Fruit fly (Drosophila melanogaster) whole organism, pupa: Measurements from ENCODE around the gene CG34448.

ENCODE experiments used
- CG10348 ChIP-seq: fragments of 200-800 bp; sonication (Bioruptor generic); IDR thresholded peaks from 2 replicates; pipeline ENCODE4 v1.3.6; 2022; ENCODE audit warnings: missing biosample characterization, missing genetic modification characterization
- CG12605 ChIP-seq: fragments of 200-800 bp; sonication (Bioruptor generic); IDR thresholded peaks from 2 replicates; pipeline ENCODE4 v1.3.6; 2022; ENCODE audit warnings: missing biosample characterization, missing genetic modification characterization
- CG13204 ChIP-seq: fragments of 200-800 bp; sonication (Bioruptor generic); optimal IDR thresholded peaks from 2 replicates; lab custom pipeline; 2018; ENCODE audit warnings: missing biosample characterization, mild to moderate bottlenecking, missing genetic modification characterization, moderate library complexity
- CG14655 ChIP-seq: fragments of 200-800 bp; sonication (Bioruptor generic); optimal IDR thresholded peaks from 3 replicates; lab custom pipeline; 2017; ENCODE audit warnings: mild to moderate bottlenecking, missing biosample characterization, missing genetic modification reagents, missing genetic modification characterization
- CG15710 ChIP-seq: fragments of 200-800 bp; sonication (Bioruptor generic); optimal IDR thresholded peaks from 2 replicates; lab custom pipeline; 2018; ENCODE audit warnings: missing biosample characterization, mild to moderate bottlenecking, missing genetic modification characterization, moderate library complexity
- CG17806 ChIP-seq: fragments of 200-800 bp; sonication (Bioruptor generic); optimal IDR thresholded peaks from 2 replicates; lab custom pipeline; 2018; ENCODE audit warnings: missing biosample characterization, mild to moderate bottlenecking, missing genetic modification characterization, moderate library complexity
- CG32121 ChIP-seq: fragments of 200-800 bp; sonication (Bioruptor generic); IDR thresholded peaks from 2 replicates; pipeline ENCODE4 v1.3.6; 2022; ENCODE audit warnings: missing biosample characterization, missing genetic modification characterization
- CG34367 ChIP-seq: fragments of 200-800 bp; sonication (Bioruptor generic); optimal IDR thresholded peaks from 2 replicates; lab custom pipeline; 2018; ENCODE audit warnings: missing biosample characterization, mild to moderate bottlenecking, missing genetic modification characterization
- CG4496 ChIP-seq: fragments of 200-800 bp; sonication (Bioruptor generic); IDR thresholded peaks from 3 replicates; pipeline ENCODE4 v1.3.6; 2022; ENCODE audit warnings: missing biosample characterization, missing genetic modification characterization
- CG8159 ChIP-seq: fragments of 200-800 bp; sonication (Bioruptor generic); optimal IDR thresholded peaks from 3 replicates; lab custom pipeline; 2018; ENCODE audit warnings: missing biosample characterization, mild to moderate bottlenecking, missing genetic modification characterization, moderate library complexity
- CG8301 ChIP-seq: fragments of 200-800 bp; sonication (Bioruptor generic); optimal IDR thresholded peaks from 2 replicates; lab custom pipeline; 2018; ENCODE audit warnings: missing biosample characterization, mild to moderate bottlenecking, missing genetic modification characterization
- CG9948 ChIP-seq: fragments of 200-800 bp; sonication (Bioruptor generic); optimal IDR thresholded peaks from 2 replicates; lab custom pipeline; 2018; ENCODE audit warnings: missing biosample characterization, mild to moderate bottlenecking, missing genetic modification characterization, moderate library complexity
- D1 ChIP-seq: fragments of 200-800 bp; sonication (Bioruptor generic); optimal IDR thresholded peaks from 2 replicates; lab custom pipeline; 2018; ENCODE audit warnings: missing biosample characterization, mild to moderate bottlenecking, missing genetic modification characterization, moderate library complexity
- EcR ChIP-seq: fragments of 200-800 bp; sonication (Bioruptor generic); optimal IDR thresholded peaks from 3 replicates; lab custom pipeline; 2019; ENCODE audit warnings: missing biosample characterization, missing genetic modification characterization, mild to moderate bottlenecking, moderate library complexity, missing genetic modification reagents
- Ets98B ChIP-seq: fragments of 200-800 bp; sonication (Bioruptor generic); IDR thresholded peaks from 2 replicates; pipeline ENCODE4 v1.3.6; 2022; ENCODE audit warnings: missing biosample characterization, missing genetic modification characterization
- Pif1A ChIP-seq: fragments of 200-800 bp; sonication (Bioruptor generic); optimal IDR thresholded peaks from 3 replicates; lab custom pipeline; 2016; ENCODE audit warnings: missing biosample characterization, missing genetic modification characterization
- Pif1B ChIP-seq: fragments of 200-800 bp; sonication (Bioruptor generic); optimal IDR thresholded peaks from 3 replicates; lab custom pipeline; 2016; ENCODE audit warnings: missing biosample characterization, missing genetic modification characterization
- Snoo ChIP-seq: fragments of 200-800 bp; sonication (Bioruptor generic); optimal IDR thresholded peaks from 3 replicates; lab custom pipeline; 2017; ENCODE audit warnings: missing biosample characterization, mild to moderate bottlenecking, missing genetic modification characterization, inconsistent platforms
- fd96Ca ChIP-seq: fragments of 200-800 bp; sonication (Bioruptor generic); IDR thresholded peaks from 3 replicates; pipeline ENCODE4 v1.3.6; 2022; ENCODE audit warnings: missing biosample characterization, missing genetic modification characterization
- gl ChIP-seq: fragments of 200-800 bp; sonication (Bioruptor generic); optimal IDR thresholded peaks from 2 replicates; lab custom pipeline; 2018; ENCODE audit warnings: missing biosample characterization, mild to moderate bottlenecking, missing genetic modification characterization
- rn ChIP-seq: fragments of 200-800 bp; sonication (Bioruptor generic); IDR thresholded peaks from 2 replicates; pipeline ENCODE4 v1.3.6; 2022; ENCODE audit warnings: missing biosample characterization, missing genetic modification characterization

The CG34448 gene

DNA sequence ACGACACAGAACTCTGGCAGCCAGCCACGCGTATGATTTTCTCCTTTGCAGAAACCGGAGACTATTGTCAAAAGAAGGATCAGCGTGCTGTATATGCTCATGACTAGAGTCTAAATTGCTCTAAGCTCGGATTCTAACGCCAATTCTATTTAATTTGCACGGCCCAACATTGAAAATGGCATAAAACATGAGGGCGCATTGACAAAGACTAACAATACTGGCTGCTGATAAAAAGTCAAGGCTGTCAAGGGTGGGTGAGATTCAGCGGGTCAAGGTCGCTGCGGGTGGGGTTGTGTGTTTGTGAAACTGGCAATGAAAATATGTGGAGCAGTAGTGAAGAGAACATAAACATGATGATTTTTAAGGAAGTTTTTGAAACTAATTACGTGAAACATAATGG is at the start of gene CG34448:
Gene CG34448 (minus strand): TSS at position 101 of the 400 bp plus-strand sequence.
- no peak for TF ChIP-seq gl

DNA sequence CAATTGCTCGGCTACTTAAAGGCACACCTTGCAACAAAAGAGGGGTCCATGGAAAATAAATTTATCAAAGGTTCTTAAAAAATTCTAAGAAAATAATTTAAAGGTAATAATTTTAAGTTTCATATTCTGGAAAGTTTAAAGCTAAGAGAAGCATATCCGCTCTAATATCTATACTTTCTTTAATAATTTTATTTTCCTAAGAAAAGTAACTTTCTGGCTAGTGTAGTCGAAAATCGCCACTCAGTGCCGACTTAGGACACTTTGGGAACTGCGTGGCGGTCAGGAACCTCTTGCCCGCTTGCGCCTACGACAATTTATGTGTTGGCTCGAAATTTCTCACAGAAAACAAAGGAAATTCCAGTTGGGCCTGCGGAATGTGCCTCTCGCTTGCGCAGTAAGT is 48.6 kb upstream of the CG34448 start:
- peak; percentile 14 for TF ChIP-seq CG14655
- no peak for TF ChIP-seq CG10348
- TF ChIP-seq CG17806 (tag; lab: Kevin White, UChicago): peak; percentile 21
- peak; percentile 43 for TF ChIP-seq CG8159 (tag; lab: Kevin White, UChicago)
- TF ChIP-seq CG15710: peak; percentile 31
- no peak for TF ChIP-seq Pif1A (GFP tag; lab: Kevin White, UChicago)
- no peak for TF ChIP-seq Pif1B
- TF ChIP-seq CG9948 (tag; lab: Kevin White, UChicago): peak; percentile 2

DNA sequence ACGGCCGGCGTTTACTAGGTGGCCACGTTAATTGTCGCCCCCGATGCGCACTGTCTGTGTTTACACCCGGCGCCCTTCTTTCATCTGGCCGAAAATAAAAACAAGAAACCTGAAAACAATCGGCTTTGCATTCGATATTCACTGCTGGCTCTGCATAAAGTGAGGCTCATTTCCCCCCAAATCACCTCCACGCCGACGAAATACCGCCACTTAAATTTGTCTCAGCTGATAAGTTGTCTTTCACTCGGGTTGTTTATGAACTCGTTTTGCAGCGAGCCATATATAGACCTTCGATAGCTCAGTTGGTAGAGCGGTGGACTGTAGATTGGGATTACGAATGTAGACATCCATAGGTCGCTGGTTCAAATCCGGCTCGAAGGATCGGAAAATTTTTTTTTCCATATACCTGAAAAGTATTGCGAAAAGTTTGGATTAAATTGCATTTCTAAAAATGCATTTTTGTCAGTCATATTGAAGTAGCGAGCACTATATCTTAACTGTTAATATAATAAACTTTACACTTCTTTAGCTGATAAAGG is 44.6 kb upstream of the CG34448 start:
- TF ChIP-seq EcR (GFP tag; lab: Kevin White, UChicago) (no peak), CG15710 (no peak), CG12605 (GFP tag; lab: Robert Waterston, UW) (no peak), Snoo (tag; lab: Kevin White, UChicago) (no peak), D1 (tag; lab: Kevin White, UChicago) (no peak), CG8159 (tag; lab: Kevin White, UChicago) (no peak), CG9948 (tag; lab: Kevin White, UChicago) (no peak), CG13204 (GFP tag; lab: Kevin White, UChicago) (no peak), Pif1A (GFP tag; lab: Kevin White, UChicago) (no peak), fd96Ca (GFP tag; lab: Robert Waterston, UW) (no peak), CG17806 (tag; lab: Kevin White, UChicago) (no peak), CG14655 (no peak), CG8301 (tag; lab: Kevin White, UChicago) (no peak), gl (no peak), CG34367 (tag; lab: Kevin White, UChicago) (no peak)

DNA sequence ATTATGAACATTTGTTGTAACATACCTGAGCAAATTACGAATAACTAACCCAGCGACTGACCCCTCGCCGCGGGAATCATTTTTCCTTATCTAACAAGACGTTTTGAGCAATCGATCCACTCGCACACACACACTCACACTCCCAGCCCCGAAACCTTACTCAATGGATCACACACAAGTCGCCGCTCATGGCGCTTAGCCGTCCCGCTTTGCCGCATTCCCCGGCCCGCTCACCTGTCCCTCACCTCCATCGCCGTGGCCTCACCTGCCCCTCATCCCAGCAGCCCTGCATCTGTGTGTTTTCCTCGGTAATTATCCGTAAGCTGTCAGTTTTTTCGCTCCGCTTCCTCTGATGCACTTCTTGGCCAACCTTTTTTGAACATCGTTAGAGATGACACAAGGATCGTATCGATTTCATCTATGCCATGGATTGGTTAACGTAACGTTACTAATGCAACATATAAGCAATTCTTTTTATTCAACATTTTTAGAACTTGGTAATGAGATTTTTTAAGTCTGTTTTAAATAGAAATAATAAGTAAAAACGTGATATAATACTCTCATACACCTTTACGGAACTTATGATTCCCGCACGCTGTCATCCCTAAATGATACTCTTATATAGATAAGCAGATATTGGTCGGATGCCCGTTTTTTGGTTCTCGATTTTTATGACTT is 43.7 kb upstream of the CG34448 start:
- TF ChIP-seq gl (no peak), Pif1A (GFP tag; lab: Kevin White, UChicago) (no peak), CG32121 (GFP tag; lab: Robert Waterston, UW) (no peak), Ets98B (GFP tag; lab: Robert Waterston, UW) (no peak), CG8159 (tag; lab: Kevin White, UChicago) (no peak), Snoo (tag; lab: Kevin White, UChicago) (no peak), CG13204 (GFP tag; lab: Kevin White, UChicago) (no peak)

DNA sequence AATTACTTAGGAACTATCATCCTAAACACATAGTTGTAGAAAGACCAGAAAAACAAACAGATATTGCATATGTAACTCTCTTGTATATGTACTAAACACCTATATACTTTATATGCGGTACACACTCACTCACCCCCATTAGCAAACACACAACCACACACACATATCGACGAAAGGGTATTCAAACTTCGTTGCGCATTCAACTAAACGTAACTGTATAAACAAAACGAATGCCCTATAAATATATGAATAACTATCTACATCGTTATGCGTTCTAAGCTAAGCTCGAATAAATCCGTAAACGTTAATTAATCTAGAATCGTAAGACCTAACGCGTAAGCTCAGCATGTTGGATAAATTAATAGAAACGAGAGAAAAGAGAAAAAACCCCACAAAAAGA is 41.5 kb upstream of the CG34448 start:
- no peak for TF ChIP-seq CG32121 (GFP tag; lab: Robert Waterston, UW)
- TF ChIP-seq CG12605 (GFP tag; lab: Robert Waterston, UW): no peak
- no peak for TF ChIP-seq gl
- no peak for TF ChIP-seq D1 (tag; lab: Kevin White, UChicago)
- TF ChIP-seq rn (GFP tag; lab: Robert Waterston, UW): no peak
- TF ChIP-seq CG10348: no peak

DNA sequence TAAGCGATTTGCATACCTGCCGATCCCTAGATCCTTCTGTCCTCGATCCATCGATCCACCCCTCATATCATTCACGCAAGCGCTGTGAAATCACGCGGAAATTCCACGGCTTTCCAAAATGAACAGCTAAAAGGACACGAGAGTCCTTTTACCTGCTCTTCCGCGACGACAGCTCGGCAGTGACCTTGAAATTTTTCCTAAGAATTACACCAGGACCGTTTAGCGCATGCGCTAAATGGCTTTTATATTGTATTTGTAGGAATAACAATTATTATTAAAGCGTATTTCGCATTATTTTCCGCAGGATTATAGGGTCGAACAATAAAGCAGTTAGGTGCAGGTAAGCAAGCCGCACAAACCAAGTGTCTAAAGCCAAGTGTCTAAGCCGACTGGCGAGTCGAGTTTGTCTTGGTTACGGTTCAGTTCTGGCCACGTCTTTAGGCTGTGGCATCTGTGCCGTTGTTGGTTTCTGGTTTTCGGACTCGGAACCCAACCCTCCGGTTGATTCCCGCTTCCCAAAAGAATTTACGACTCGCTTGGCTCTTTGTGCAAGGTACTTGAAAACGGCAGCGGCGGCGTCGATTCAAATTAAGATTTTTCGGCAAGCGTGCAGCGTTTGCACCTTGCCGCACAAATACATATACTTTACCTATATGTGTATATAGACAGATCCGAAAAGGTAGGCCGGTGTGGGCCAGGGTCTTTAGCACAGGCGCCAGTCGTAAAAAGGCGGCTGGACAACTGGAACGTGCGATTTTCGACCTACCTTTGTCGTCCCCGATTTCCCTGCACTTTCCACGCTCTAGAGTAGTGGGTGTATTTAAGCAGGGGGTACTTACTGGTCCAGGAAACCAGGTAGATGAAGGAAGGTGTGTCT is 39.0 kb upstream of the CG34448 start:
- TF ChIP-seq Pif1A (GFP tag; lab: Kevin White, UChicago) (no peak), CG32121 (GFP tag; lab: Robert Waterston, UW) (no peak), CG13204 (GFP tag; lab: Kevin White, UChicago) (no peak), gl (no peak)

DNA sequence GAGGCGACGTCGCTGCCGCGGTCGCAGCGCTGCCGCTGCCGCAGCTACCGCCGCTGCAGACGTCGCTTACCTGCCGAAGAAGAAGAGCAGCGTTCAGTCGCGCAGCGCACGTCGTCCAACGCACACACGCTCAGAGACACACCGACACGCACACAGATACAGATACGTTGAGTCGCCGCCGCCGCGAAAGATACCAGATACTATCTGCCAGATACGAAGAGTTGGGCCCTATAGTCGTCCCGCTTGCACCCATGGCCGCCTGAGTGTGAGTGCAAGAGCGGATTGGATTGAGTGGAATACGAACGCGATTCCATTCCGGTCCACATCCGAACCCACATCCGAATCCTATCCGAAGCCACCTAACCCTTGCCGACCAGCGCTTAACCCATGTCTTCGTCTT is 36.9 kb upstream of the CG34448 start:
- peak; percentile 94 for TF ChIP-seq CG13204 (GFP tag; lab: Kevin White, UChicago)
- peak; percentile 28; the same call in 1 of the 3 replicates for TF ChIP-seq CG4496 (GFP tag; lab: Robert Waterston, UW)
- peak; percentile 9 for TF ChIP-seq EcR (GFP tag; lab: Kevin White, UChicago)
- no peak for TF ChIP-seq CG8301 (tag; lab: Kevin White, UChicago)
- TF ChIP-seq CG32121 (GFP tag; lab: Robert Waterston, UW): no peak
- TF ChIP-seq Snoo (tag; lab: Kevin White, UChicago): no peak
- TF ChIP-seq CG9948 (tag; lab: Kevin White, UChicago): no peak
- TF ChIP-seq CG34367 (tag; lab: Kevin White, UChicago): no peak
- TF ChIP-seq Ets98B (GFP tag; lab: Robert Waterston, UW): no peak
- TF ChIP-seq Pif1A (GFP tag; lab: Kevin White, UChicago): no peak
